Fruit fly (Drosophila melanogaster): ENCODE measurements around the gene Rpp30.

Rpp30 gene

DNA sequence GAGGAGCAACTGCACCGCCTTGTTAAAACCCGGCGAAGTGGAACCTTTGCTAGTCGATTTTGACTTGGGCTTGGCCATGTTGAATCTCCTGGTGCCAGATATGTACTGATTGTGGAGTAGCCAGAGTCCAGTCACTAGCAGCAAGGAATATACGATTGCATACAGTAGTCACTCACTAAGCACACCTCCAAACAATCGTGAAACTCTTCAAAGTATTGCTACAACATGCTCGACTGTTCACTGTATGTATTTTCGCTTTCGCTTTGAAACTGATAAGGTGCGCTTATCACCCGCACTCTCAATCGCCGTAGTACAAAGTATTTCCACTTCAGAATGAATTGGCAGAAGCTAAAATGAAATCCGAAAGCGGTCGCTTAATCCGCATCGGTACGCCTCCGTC is 34.2 kb upstream of the Rpp30 start:
- no peak for TF ChIP-seq insv (optimal IDR thresholded peaks at IDR 0.05)
- no peak for TF ChIP-seq ttk (optimal IDR thresholded peaks at IDR 0.05)

DNA sequence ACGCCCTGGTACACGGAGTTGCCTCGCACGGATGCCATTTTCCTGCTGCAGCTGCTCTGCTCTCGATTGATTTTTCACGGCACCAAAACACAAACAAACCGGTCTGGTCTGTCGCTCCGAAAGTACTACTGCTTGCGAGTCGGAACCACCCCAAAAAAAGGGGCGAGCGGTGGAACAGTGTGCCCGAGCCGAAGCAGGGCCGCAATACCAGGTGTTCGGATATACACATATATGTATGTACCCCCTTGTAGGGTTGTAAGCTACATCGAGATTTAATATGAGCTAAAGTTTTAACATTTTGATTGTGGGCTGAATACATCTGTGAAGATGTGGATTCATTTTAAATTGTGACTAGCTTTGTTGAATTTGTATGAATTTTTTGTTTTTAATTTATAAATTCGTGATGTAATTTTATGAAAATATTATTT is 33.4 kb upstream of the Rpp30 start:
- TF ChIP-seq Sin3A (optimal IDR thresholded peaks at IDR 0.05) (no peak), h (optimal IDR thresholded peaks at IDR 0.05) (no peak), psq (optimal IDR thresholded peaks at IDR 0.05) (no peak), ttk (optimal IDR thresholded peaks at IDR 0.05) (no peak), insv (optimal IDR thresholded peaks at IDR 0.05) (no peak), Myc (optimal IDR thresholded peaks at IDR 0.05) (no peak)

dm6 chr2L:283071-283482 is 30.9 kb upstream of the Rpp30 start, which contains the start of gene CG11601:
Gene CG11601 (minus strand): TSS chr2L:283269.
- TF ChIP-seq Sin3A (optimal IDR thresholded peaks at IDR 0.05): no peak
- no peak for TF ChIP-seq ttk (optimal IDR thresholded peaks at IDR 0.05)
- no peak for TF ChIP-seq psq (optimal IDR thresholded peaks at IDR 0.05)
- TF ChIP-seq h (optimal IDR thresholded peaks at IDR 0.05): no peak

dm6 chr2L:278134-278533 is 26.0 kb upstream of the Rpp30 start, which contains the start of gene CG17078:
Gene CG17078 (minus strand): TSS chr2L:278234.
- TF ChIP-seq Sin3A (optimal IDR thresholded peaks at IDR 0.05) (no peak), insv (optimal IDR thresholded peaks at IDR 0.05) (no peak), psq (optimal IDR thresholded peaks at IDR 0.05) (no peak), Myc (optimal IDR thresholded peaks at IDR 0.05) (no peak), h (optimal IDR thresholded peaks at IDR 0.05) (no peak), ttk (optimal IDR thresholded peaks at IDR 0.05) (no peak)

DNA sequence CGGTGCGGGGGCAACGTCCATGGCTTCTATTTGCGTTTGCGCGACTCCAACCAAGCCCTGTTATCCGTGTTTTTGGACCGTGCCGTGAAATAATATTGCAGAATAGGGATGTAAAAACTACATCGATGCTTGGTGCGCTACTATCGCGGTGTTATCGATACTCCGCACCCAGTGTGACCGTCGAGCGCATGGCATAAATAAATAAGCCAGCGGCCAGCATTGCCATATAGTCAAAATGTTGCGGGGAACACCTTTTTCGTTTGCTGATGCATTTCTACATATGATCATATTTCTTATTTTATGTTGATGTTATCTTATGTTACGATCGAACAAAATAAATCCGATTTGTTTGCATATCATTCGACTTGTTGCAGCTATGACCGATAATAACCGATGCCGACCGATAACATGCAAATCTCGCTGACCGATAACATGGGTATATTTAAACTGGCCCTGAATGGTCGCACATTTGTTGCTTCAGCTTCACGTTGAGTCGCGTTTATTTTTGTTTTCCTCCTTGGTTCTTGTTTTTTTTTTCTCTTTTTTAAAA is 25.0 kb upstream of the Rpp30 start, which contains the start of gene smo:
Gene smo, plus strand, starts transcription at position 461 of the 550 bp plus-strand sequence.
- TF ChIP-seq ttk (optimal IDR thresholded peaks at IDR 0.05): no peak

dm6 chr2L:273603-274002 is 21.4 kb upstream of the Rpp30 start, which contains the start of the genes mbm and CG11555:
Gene mbm (minus strand): TSS chr2L:273715.
Gene CG11555 (plus strand): TSS chr2L:273836.
- no peak for TF ChIP-seq Myc (optimal IDR thresholded peaks at IDR 0.05)
- TF ChIP-seq h (optimal IDR thresholded peaks at IDR 0.05): no peak
- no peak for TF ChIP-seq Sin3A (optimal IDR thresholded peaks at IDR 0.05)

- TF ChIP-seq h (optimal IDR thresholded peaks at IDR 0.05) (no peak), insv (optimal IDR thresholded peaks at IDR 0.05) (no peak), Sin3A (optimal IDR thresholded peaks at IDR 0.05) (no peak), Myc (optimal IDR thresholded peaks at IDR 0.05) (no peak), psq (optimal IDR thresholded peaks at IDR 0.05) (no peak), ttk (optimal IDR thresholded peaks at IDR 0.05) (no peak)
These were observed 19.4 kb upstream of the Rpp30 start, which contains the start of gene Dus1 for dm6 chr2L:271553-271952. Gene Dus1 (minus strand): TSS chr2L:271744.

dm6 chr2L:268788-269187 is 16.6 kb upstream of the Rpp30 start, which contains the start of gene CG3345:
Gene CG3345 (plus strand): TSS chr2L:269088.
- TF ChIP-seq h (optimal IDR thresholded peaks at IDR 0.05): no peak
- no peak for TF ChIP-seq psq (optimal IDR thresholded peaks at IDR 0.05)
- no peak for TF ChIP-seq Sin3A (optimal IDR thresholded peaks at IDR 0.05)
- no peak for TF ChIP-seq Myc (optimal IDR thresholded peaks at IDR 0.05)
- no peak for TF ChIP-seq ttk (optimal IDR thresholded peaks at IDR 0.05)
- TF ChIP-seq insv (optimal IDR thresholded peaks at IDR 0.05): no peak

- no peak for TF ChIP-seq Sin3A (optimal IDR thresholded peaks at IDR 0.05)
- TF ChIP-seq ttk (optimal IDR thresholded peaks at IDR 0.05): no peak
- no peak for TF ChIP-seq Myc (optimal IDR thresholded peaks at IDR 0.05)
- no peak for TF ChIP-seq h (optimal IDR thresholded peaks at IDR 0.05)
- no peak for TF ChIP-seq psq (optimal IDR thresholded peaks at IDR 0.05)
- no peak for TF ChIP-seq insv (optimal IDR thresholded peaks at IDR 0.05)
These were observed 15.4 kb upstream of the Rpp30 start, which contains the start of gene CG17075 for dm6 chr2L:267441-268089. Gene CG17075 (minus strand): TSS chr2L:267505.

- TF ChIP-seq insv (optimal IDR thresholded peaks at IDR 0.05) (no peak), Myc (optimal IDR thresholded peaks at IDR 0.05) (no peak), psq (optimal IDR thresholded peaks at IDR 0.05) (no peak), Sin3A (optimal IDR thresholded peaks at IDR 0.05) (no peak), h (optimal IDR thresholded peaks at IDR 0.05) (no peak), ttk (optimal IDR thresholded peaks at IDR 0.05) (no peak)
These were observed 1.5 kb downstream of the Rpp30 start, which contains the start of gene kis for dm6 chr2L:250507-251215. Gene kis (minus strand): TSS chr2L:250823.

dm6 chr2L:249048-249825 is 2.9 kb downstream of the Rpp30 start:
- TF ChIP-seq Myc (optimal IDR thresholded peaks at IDR 0.05): no peak
- TF ChIP-seq psq (optimal IDR thresholded peaks at IDR 0.05): peak; percentile 25
- TF ChIP-seq insv (optimal IDR thresholded peaks at IDR 0.05): no peak

DNA sequence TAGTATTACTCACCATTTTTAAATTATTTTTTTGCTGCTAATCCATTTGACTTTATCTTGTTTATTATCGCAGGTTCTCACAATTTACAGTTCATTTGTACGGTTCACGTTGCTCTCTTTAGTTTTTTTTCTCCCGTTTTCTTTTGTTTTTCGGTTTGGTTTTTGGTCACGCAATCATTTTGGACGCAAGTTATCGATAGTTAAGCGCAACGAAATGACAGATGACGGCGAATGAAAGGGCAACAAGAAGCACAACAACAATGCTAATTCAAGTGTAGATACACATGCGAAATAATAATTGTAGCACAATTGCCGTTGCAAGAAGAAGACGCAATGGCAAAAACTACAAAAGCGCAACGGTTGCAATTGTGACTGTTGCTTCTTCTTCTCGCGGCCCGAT is 3.6 kb downstream of the Rpp30 start:
- no peak for TF ChIP-seq Sin3A (optimal IDR thresholded peaks at IDR 0.05)
- TF ChIP-seq psq (optimal IDR thresholded peaks at IDR 0.05): peak; percentile 13

All from Kc167 (cell line).